Fruit fly (Drosophila melanogaster) whole organism, larva: ENCODE measurements around the gene Nrt.

Source experiments
- noc ChIP-seq: fragments of 200-800 bp; sonication (Bioruptor generic); optimal IDR thresholded peaks from 3 replicates; lab custom pipeline; 2019; ENCODE audit warnings: missing biosample characterization, mild to moderate bottlenecking, missing genetic modification characterization, moderate library complexity

The Nrt gene

dm6 chr3L:16786728-16787127 lies 20.9 kb downstream of the Nrt start, which contains the start of gene eIF3e:
eIF3e (minus strand) TSS chr3L:16786941.
- TF ChIP-seq noc (tag; lab: Kevin White, UChicago), result no peak

- TF ChIP-seq noc (tag; lab: Kevin White, UChicago), result no peak
Measured at dm6 chr3L:16796603-16797002, 30.7 kb downstream of the Nrt start.

DNA sequence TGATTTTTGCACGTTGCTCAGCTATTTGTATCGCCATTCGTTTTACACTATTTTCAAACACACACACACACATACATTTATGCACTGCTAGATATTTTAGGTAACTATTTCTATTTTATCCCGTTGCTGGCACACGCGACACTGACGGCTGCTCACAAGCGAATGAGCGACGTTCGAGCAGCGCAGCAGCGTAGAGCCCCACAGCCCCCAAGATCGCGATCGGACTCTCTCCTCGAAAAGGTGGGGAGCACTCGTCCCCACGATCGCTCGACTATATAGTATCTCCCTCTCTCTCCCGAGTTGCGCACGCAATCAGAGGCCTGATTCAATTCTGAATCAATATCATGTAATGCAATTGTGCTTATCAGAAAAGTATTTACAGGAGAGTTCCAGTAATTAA lies 34.2 kb downstream of the Nrt start:
- peak; percentile 45 for TF ChIP-seq noc (tag; lab: Kevin White, UChicago)

DNA sequence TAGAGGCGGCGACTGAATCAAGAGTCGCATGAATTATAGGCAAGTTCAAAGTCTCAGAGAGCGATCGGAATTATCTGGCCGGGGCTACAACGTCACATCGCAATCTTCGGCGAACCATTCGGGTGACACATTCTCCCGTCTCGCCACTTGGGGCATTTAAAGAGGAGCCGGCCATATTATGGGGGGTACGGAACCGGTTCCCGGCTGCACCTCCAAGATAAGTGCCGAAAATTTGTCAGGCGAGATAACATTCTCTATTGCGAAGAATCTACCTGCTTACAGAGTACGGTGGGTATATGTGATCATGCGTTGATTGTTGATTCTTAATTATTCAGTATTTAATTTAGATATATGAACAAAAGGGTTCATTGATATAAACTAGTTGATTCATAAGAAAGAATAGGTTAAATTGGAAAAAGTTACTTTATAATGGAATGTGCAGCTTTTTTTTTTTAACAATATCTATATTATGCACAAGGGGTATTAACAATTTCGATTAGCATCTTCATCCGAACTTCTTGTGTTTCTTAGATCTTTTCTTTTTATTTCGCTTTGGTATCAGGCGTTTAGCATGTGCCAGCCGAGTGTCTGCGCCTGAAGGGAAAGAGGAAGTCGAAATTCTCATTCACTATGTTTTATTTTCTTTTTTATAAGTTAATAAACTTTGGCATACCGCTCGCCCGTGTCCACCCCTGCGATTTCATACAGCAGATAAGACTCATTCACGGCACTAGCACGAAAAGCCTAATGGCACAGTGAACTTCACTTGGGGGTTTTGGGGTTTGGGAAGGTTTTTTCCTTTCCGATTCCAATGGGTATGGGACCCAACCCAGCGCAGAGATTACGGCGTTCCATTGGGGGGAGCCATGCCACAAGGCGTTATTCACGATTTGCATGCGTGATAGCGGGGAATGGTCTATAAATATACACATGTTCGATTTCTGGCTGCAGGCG lies 35.9 kb downstream of the Nrt start:
- TF ChIP-seq noc (tag; lab: Kevin White, UChicago), result peak; percentile 95

dm6 chr3L:16803273-16803672 lies 37.4 kb downstream of the Nrt start:
- TF ChIP-seq noc (tag; lab: Kevin White, UChicago), result no peak

DNA sequence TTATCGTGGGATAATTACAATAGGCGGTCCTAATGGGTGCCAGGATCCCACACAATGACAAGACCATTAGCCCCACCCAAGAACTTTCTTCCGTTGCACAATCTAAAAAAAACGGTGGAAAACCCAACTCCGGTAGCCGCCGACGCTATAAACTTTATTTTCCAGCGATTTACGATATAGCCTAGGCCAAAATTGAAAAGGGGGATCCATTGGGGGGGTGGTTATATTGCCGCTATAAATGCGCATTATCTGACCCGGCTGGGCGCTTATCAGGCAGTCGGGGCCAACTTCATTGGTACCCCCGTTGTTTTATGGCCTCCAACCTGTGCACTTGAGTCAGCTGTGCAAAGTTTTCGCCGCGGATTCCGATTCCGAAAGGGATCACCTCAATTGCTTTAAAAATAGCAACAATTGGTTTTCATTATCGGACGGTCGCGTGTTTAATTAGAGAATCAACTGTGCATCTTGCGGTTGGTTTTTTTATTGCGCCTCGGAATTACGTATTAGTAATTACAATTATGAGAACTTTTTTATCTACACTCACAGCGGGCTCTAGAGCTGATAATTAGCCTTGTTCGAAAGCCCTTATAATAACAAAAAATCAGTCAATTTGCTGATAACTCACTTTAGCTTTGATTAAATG lies 38.0 kb downstream of the Nrt start:
- peak; percentile 74 for TF ChIP-seq noc (tag; lab: Kevin White, UChicago)

DNA sequence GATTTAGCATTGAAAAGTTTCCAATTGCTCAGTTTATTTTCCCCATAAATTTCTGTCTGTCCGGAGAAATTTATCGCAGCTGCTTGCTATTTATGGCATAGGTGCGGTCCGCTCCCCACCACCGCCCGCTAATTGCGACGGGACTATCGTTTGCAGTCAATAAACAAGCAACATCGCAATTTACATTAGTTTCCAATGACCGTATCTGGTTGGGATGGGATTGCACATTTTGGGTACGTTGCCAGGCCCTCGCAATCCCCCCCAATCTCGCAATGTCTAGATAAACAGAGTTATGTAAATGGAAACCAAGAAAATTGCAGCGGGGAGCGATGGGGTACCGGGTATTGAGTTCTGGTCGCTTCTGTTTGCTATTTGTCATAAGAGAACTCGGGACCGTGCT lies 38.8 kb downstream of the Nrt start, which contains the start of gene nudC:
TSS of gene nudC (plus strand) at position 368 of the 400 bp plus-strand sequence.
- peak; percentile 60 for TF ChIP-seq noc (tag; lab: Kevin White, UChicago)

DNA sequence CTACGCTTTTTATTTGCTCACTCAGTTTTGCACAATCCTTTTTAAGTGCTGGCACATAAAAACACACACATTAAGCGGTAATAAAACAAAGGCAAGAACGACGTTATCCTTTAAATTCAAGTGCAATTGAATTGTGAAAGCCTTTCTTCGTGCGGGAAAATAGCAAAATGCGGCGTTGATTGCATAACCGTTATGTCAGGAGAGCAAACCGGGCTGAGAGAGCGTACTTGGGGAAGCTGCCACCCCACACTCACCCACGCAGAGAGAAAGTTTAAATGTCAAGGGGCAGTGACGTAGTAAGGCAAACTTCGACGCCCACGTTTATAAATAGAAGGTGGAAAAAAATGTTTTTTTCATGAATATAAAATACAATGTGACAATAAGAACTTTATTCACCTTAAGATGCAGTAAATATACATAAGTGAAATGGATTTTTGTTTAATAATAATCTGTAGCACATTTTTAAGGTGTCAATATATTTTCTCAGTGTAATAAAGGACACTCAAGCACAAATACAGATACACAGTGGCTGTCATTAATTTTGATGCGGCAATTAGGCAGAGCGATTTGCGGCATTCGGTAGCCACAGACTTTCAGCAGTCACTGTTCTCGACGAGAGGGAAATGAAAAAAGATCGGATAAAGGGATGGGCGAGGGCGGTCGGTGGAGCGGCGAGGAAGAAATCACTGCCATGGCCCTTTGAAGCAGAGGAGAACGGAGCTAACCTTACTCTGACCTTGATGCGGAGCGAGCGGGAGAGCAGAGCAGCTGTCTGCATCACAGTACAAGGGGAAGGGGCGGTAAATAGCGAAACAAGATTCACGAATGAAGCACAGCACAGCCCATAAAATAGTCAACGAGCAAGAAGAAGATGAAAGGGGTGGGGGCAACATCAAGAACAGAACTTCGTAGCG lies 40.2 kb downstream of the Nrt start:
- TF ChIP-seq noc (tag; lab: Kevin White, UChicago), result peak; percentile 13

DNA sequence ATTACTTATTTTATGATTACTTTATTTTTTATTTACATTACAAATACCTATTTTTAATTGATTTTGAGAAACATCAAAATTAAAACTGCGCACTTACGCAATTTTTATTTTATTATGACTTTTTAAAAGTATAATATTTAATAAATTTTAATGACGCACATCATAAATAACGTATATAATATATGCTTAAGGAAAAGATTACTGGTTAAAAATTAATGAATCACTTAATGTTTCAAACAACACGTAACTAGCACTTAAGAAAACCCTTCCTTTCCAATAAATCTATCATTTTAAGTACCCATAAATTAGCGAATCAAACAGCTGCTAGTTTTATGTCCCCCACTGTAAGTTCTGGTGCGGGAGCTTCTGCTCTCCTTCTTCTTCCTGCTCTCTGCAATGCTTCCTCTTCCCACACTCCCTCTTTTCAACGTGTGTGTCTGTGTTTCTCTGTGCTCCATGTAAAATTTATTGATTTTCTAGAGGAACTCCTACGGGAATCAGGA lies 41.0 kb downstream of the Nrt start:
- peak; percentile 68 for TF ChIP-seq noc (tag; lab: Kevin White, UChicago)

DNA sequence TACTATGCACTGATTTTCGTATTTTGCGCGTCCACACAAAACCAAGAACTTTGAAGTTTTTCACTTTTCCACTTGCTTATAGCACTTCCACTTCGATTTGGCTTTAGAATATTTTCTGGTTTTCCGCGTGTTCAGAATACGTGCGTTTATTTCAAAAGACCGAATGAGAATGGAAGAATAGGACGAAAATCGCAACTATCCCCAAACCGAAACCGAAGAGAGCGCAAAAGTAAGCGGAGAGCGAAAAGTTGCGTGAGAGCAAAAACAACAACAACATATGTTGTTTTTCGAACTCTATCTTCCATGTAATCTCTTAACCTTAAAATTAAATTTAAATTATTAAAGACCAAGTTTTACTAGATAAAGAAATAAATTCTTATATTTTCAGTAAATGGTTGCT lies 41.7 kb downstream of the Nrt start, which contains the start of gene CG9674:
TSS of gene CG9674 (minus strand) at position 174 of the 400 bp plus-strand sequence.
- TF ChIP-seq noc (tag; lab: Kevin White, UChicago), result no peak

DNA sequence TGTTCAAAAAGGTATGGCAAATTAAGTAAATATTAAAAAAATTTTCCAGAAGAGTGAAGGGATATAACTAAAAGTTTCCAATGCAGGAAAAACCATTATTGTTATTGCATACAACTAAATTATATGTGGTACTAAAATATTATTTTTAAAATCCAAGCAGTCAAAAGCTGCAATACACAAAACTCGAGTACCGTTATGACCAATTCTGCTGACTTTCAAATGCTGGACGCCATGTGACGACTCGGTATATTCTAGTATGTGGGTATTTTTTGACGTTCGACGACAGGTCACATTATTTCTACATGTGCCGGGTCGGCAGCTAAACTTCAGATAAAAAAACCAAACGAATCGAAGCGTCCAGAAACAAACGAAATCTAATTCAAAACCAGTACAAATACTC lies 42.3 kb downstream of the Nrt start:
- TF ChIP-seq noc (tag; lab: Kevin White, UChicago), result no peak

DNA sequence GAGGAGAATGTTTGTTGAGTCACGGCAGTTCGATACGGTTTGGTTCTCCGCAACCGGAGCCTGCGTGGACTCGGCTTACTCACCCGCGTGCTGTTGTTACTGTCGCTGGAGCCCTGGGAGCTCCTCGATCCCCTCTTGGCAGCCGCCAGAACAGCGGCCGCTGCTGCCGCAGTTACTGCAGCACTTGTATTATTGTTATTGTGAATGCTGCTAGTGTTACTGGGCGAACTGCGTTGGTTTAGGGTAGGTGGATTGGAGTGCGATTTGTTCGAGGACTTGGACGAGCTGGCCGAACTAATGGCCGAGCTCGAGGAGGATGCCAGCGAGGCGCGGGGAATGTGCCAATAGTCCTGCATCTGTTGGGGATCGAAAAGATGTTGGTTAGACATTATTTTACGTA lies 44.6 kb downstream of the Nrt start:
- no peak for TF ChIP-seq noc (tag; lab: Kevin White, UChicago)

- peak; percentile 25 for TF ChIP-seq noc (tag; lab: Kevin White, UChicago)
Measured at dm6 chr3L:16811908-16812307, 46.0 kb downstream of the Nrt start.

DNA sequence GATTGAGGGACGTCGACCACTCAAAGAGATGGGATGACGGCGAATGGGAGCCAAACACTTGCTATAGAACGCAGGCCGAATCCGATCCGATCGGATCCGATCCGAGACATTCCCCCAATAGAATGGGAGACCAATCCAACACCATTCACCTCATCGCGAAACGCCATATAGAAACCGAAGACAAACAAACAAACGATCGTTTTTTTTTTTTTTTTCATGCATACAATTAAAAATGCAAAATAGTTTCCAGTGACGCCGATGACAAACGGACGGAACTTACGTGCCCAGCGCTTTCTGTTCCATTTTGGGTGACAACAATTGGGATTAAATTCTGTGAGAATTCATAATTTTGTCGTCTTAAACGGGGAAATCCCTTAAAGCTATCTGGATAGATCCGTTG lies 48.1 kb downstream of the Nrt start:
- TF ChIP-seq noc (tag; lab: Kevin White, UChicago), result no peak

DNA sequence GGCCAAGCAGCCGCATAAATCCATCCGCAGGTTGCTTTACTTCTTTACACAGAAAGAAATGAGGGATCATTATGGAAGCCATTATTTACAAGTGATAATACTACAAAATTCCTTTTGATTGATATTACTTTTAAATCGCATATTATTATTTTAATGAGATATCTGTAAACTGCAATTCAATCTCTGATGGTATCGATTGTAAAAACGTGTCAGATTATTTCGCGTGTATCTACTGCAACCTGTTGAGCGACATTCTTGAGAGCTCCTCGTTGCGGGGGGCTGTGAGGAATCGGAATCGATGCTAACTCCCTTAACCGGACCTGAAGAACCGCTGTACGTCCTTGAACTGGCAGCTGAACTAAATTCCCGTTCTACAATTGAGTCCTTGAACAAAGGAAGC lies 52.2 kb downstream of the Nrt start:
- no peak for TF ChIP-seq noc (tag; lab: Kevin White, UChicago)
